Fruit fly (Drosophila melanogaster): Measurements from ENCODE around the gene Dip-C.

Gene Dip-C

dm6 chr3R:12442601-12443533 lies 29.3 kb upstream of the Dip-C start (continued):
- TF ChIP-seq Pdp1 (GFP tag; optimal IDR thresholded peaks at IDR 0.05) (peak in 1 of 2 experiments; percentile 27), Dfd (GFP tag; optimal IDR thresholded peaks at IDR 0.05) (no peak), Gsc (GFP tag; IDR thresholded peaks at IDR 0.05) (no peak), CG6854 (GFP tag; optimal IDR thresholded peaks at IDR 0.05) (no peak), GATAe (GFP tag; conservative IDR thresholded peaks at IDR 0.05) (no peak), Antp (GFP tag; optimal IDR thresholded peaks at IDR 0.05) (no peak), fd96Cb (tag; optimal IDR thresholded peaks at IDR 0.05) (no peak), CG17361 (GFP tag; IDR thresholded peaks at IDR 0.05) (0 out of 3 replicates have a peak, but pooled peaks have one; percentile 7), jing (GFP tag; optimal IDR thresholded peaks at IDR 0.05) (no peak), Lim3 (GFP tag; IDR thresholded peaks at IDR 0.05) (no peak), C15 (GFP tag; IDR thresholded peaks at IDR 0.05) (no peak), nerfin-1 (tag; optimal IDR thresholded peaks at IDR 0.05) (no peak), Side (GFP tag; optimal IDR thresholded peaks at IDR 0.05) (no peak), CG11560 (tag; IDR thresholded peaks at IDR 0.05) (no peak), CG14050 (GFP tag; IDR thresholded peaks at IDR 0.05) (0 out of 3 replicates have a peak, but pooled peaks have one; percentile 23), CG6175 (GFP tag; IDR thresholded peaks at IDR 0.05) (no peak), Nf-YB (GFP tag; optimal IDR thresholded peaks at IDR 0.05) (no peak), Opbp (GFP tag; IDR thresholded peaks at IDR 0.05; ENCODE audit: partially characterized antibody) (no peak), CG10274 (GFP tag; optimal IDR thresholded peaks at IDR 0.05) (no peak), CG7987 (GFP tag; optimal IDR thresholded peaks at IDR 0.05) (peak; percentile 99), ac (GFP tag; optimal IDR thresholded peaks at IDR 0.05) (no peak), pita (GFP tag; optimal IDR thresholded peaks at IDR 0.05) (no peak), CG2712 (tag; optimal IDR thresholded peaks at IDR 0.05) (peak; percentile 23), tgo (GFP tag; IDR thresholded peaks at IDR 0.05) (no peak), gcm (GFP tag; optimal IDR thresholded peaks at IDR 0.05) (no peak), mam (GFP tag; optimal IDR thresholded peaks at IDR 0.05) (peak; percentile 17), CG8924 (tag; optimal IDR thresholded peaks at IDR 0.05) (peak; percentile 27), CG10462 (GFP tag; optimal IDR thresholded peaks at IDR 0.05) (no peak), az2 (GFP tag; optimal IDR thresholded peaks at IDR 0.05) (no peak), salm (tag; optimal IDR thresholded peaks at IDR 0.05) (no peak), Dbx (GFP tag; IDR thresholded peaks at IDR 0.05) (peak; percentile 24; the same call in 1 of the 3 replicates), CG14860 (GFP tag; IDR thresholded peaks at IDR 0.05; ENCODE audit: partially characterized antibody) (no peak), CG4328 (GFP tag; optimal IDR thresholded peaks at IDR 0.05) (no peak), ERR (GFP tag; optimal IDR thresholded peaks at IDR 0.05) (no peak), CG11504 (tag; optimal IDR thresholded peaks at IDR 0.05) (peak; percentile 58), CG10209 (GFP tag; optimal IDR thresholded peaks at IDR 0.05) (peak; percentile 24), maf-S (GFP tag; optimal IDR thresholded peaks at IDR 0.05) (no peak), insv (GFP tag; optimal IDR thresholded peaks at IDR 0.05) (no peak), btn (GFP tag; optimal IDR thresholded peaks at IDR 0.05) (no peak), CG2199 (GFP tag; IDR thresholded peaks at IDR 0.05) (no peak), phol (tag; optimal IDR thresholded peaks at IDR 0.05) (peak; percentile 1), tio (GFP tag; optimal IDR thresholded peaks at IDR 0.05) (no peak), CG42726 (GFP tag; IDR thresholded peaks at IDR 0.05; ENCODE audit: partially characterized antibody) (no peak), dysf (GFP tag; IDR thresholded peaks at IDR 0.05) (peak; percentile 43; the same call in 1 of the 3 replicates), CG11695 (GFP tag; IDR thresholded peaks at IDR 0.05) (peak; percentile 66; the same call in 2 of the 3 replicates), CG12391 (tag; optimal IDR thresholded peaks at IDR 0.05) (peak; percentile 16), CG11247 (GFP tag; IDR thresholded peaks at IDR 0.05) (no peak), oc (tag; optimal IDR thresholded peaks at IDR 0.05) (no peak), Drgx (GFP tag; IDR thresholded peaks at IDR 0.05) (peak; percentile 55)
